Fruit fly (Drosophila melanogaster): ENCODE data around the gene Adk2.

Adk2 gene

dm6 chr3L:13015195-13015822 lies 7.2 kb downstream of the Adk2 start, which contains the start of gene MICAL-like (continued):
- TF ChIP-seq prd (optimal IDR thresholded peaks at IDR 0.05) (no peak), prd (GFP tag; IDR thresholded peaks at IDR 0.05) (peak; percentile 51; the same call in 1 of the 3 replicates), CG7963 (GFP tag; IDR thresholded peaks at IDR 0.05; ENCODE audit: partially characterized antibody) (peak; percentile 71), dan (GFP tag; IDR thresholded peaks at IDR 0.05) (no peak), Neu2 (GFP tag; optimal IDR thresholded peaks at IDR 0.05; ENCODE audit: borderline replicate concordance) (no peak), CG15073 (GFP tag; optimal IDR thresholded peaks at IDR 0.05) (peak; percentile 2), sc (optimal IDR thresholded peaks at IDR 0.05) (no peak), sc (GFP tag; optimal IDR thresholded peaks at IDR 0.05) (no peak), klu (GFP tag; IDR thresholded peaks at IDR 0.05) (no peak), CG15514 (GFP tag; optimal IDR thresholded peaks at IDR 0.05) (peak; percentile 19), CG34422 (GFP tag; IDR thresholded peaks at IDR 0.05) (peak; percentile 27; the same call in 1 of the 3 replicates), gsb-n (tag; optimal IDR thresholded peaks at IDR 0.05) (no peak), CG9609 (GFP tag; optimal IDR thresholded peaks at IDR 0.05) (peak; percentile 4), CG15696 (tag; optimal IDR thresholded peaks at IDR 0.05) (no peak), CG32532 (GFP tag; IDR thresholded peaks at IDR 0.05) (peak; percentile 64), Dip3 (GFP tag; optimal IDR thresholded peaks at IDR 0.05) (no peak), Tbp (GFP tag; optimal IDR thresholded peaks at IDR 0.05) (no peak), pnt (GFP tag; optimal IDR thresholded peaks at IDR 0.05) (peak; percentile 27), Sox100B (GFP tag; optimal IDR thresholded peaks at IDR 0.05) (no peak), CG9727 (GFP tag; optimal IDR thresholded peaks at IDR 0.05) (no peak), CG7271 (tag; optimal IDR thresholded peaks at IDR 0.05) (no peak), Opbp (GFP tag; IDR thresholded peaks at IDR 0.05; ENCODE audit: partially characterized antibody) (peak; percentile 54; the same call in 1 of the 3 replicates), crol (GFP tag; IDR thresholded peaks at IDR 0.05) (no peak), CG15479 (GFP tag; optimal IDR thresholded peaks at IDR 0.05) (no peak), CG6175 (GFP tag; IDR thresholded peaks at IDR 0.05) (no peak), CG1024 (GFP tag; IDR thresholded peaks at IDR 0.05) (0 out of 2 replicates have a peak, but pooled peaks have one; percentile 10), Awh (GFP tag; IDR thresholded peaks at IDR 0.05) (no peak), nmo (GFP tag; optimal IDR thresholded peaks at IDR 0.05) (no peak), ato (GFP tag; IDR thresholded peaks at IDR 0.05; ENCODE audit: partially characterized antibody) (peak; percentile 36; the same call in 1 of the 2 replicates), stwl (tag; optimal IDR thresholded peaks at IDR 0.05) (peak; percentile 71), chif (GFP tag; optimal IDR thresholded peaks at IDR 0.05) (no peak), hbn (GFP tag; IDR thresholded peaks at IDR 0.05; ENCODE audit: partially characterized antibody) (peak; percentile 88), D (optimal IDR thresholded peaks at IDR 0.05) (no peak), D (GFP tag; optimal IDR thresholded peaks at IDR 0.05) (no peak), Elba2 (GFP tag; optimal IDR thresholded peaks at IDR 0.05) (no peak), chinmo (GFP tag; IDR thresholded peaks at IDR 0.05; ENCODE audit: partially characterized antibody) (peak; percentile 80; the same call in 2 of the 4 replicates), eyg (GFP tag; optimal IDR thresholded peaks at IDR 0.05) (peak; percentile 0), CG3847 (GFP tag; IDR thresholded peaks at IDR 0.05) (no peak; the same call in 1 of the 2 replicates), CG30403 (GFP tag; optimal IDR thresholded peaks at IDR 0.05) (no peak), CG5953 (GFP tag; IDR thresholded peaks at IDR 0.05) (no peak), fd96Cb (tag; optimal IDR thresholded peaks at IDR 0.05) (no peak), bbx (GFP tag; IDR thresholded peaks at IDR 0.05; ENCODE audit: partially characterized antibody) (peak; percentile 72), lilli (GFP tag; optimal IDR thresholded peaks at IDR 0.05) (peak; percentile 27), inv (GFP tag; IDR thresholded peaks at IDR 0.05; ENCODE audit: partially characterized antibody) (peak; percentile 90), Oli (tag; optimal IDR thresholded peaks at IDR 0.05) (no peak), Dref (GFP tag; IDR thresholded peaks at IDR 0.05) (peak; percentile 66), ac (GFP tag; optimal IDR thresholded peaks at IDR 0.05) (no peak), Atf3 (GFP tag; optimal IDR thresholded peaks at IDR 0.05) (peak; percentile 18), slp2 (GFP tag; optimal IDR thresholded peaks at IDR 0.05) (no peak), ewg (GFP tag; optimal IDR thresholded peaks at IDR 0.05) (no peak)
